Worm (Caenorhabditis elegans) whole organism, L3 larva: Measurements from ENCODE around the gene ZK867.2.

ENCODE experiments used
- aly-2 ChIP-seq: fragments of 150-350 bp; optimal IDR thresholded peaks from 2 replicates; lab custom pipeline; 2014; ENCODE audit warnings: missing biosample characterization, missing genetic modification characterization
- ama-1 ChIP-seq: fragments of 150-350 bp; optimal IDR thresholded peaks from 2 replicates; lab custom pipeline; 2018
- daf-12 ChIP-seq: fragments of 150-350 bp; optimal IDR thresholded peaks from 2 replicates; lab custom pipeline; 2014; ENCODE audit warnings: missing biosample characterization, missing genetic modification reagents, missing genetic modification characterization
- elt-2 ChIP-seq: sonication (generic microtip); optimal IDR thresholded peaks from 2 replicates; lab custom pipeline; 2016; ENCODE audit warnings: missing genetic modification reagents, mild to moderate bottlenecking, missing genetic modification characterization, missing compliant biosample characterization
- elt-3 ChIP-seq, 3 experiments: fragments of 150-350 bp in 1 of 3; sonication (generic microtip) in 2 of 3; optimal IDR thresholded peaks; 2 replicates in 2 of 3; 4 replicates in 1 of 3; lab custom pipeline; 2014 to 2017; ENCODE audit warnings: missing biosample characterization in 3 of 3, missing genetic modification characterization in 3 of 3
- eor-1 ChIP-seq, 2 experiments: fragments of 150-350 bp; optimal IDR thresholded peaks; 2 replicates each; lab custom pipeline; 2014 to 2018; ENCODE audit warnings: missing biosample characterization in 2 of 2, missing genetic modification characterization in 2 of 2
- lin-15B ChIP-seq: fragments of 150-350 bp; optimal IDR thresholded peaks from 2 replicates; lab custom pipeline; 2014; ENCODE audit warnings: missing biosample characterization, missing genetic modification characterization
- mdl-1 ChIP-seq: fragments of 150-350 bp; optimal IDR thresholded peaks from 2 replicates; lab custom pipeline; 2014; ENCODE audit warnings: missing biosample characterization, missing genetic modification characterization
- pha-4 ChIP-seq: fragments of 150-350 bp; optimal IDR thresholded peaks from 2 replicates; lab custom pipeline; 2014; ENCODE audit warnings: missing biosample characterization, missing genetic modification reagents, missing genetic modification characterization
- unc-39 ChIP-seq: sonication (generic microtip); optimal IDR thresholded peaks from 4 replicates; lab custom pipeline; 2017; ENCODE audit warnings: missing biosample characterization, missing genetic modification characterization
- zag-1 ChIP-seq: fragments of 150-350 bp; optimal IDR thresholded peaks from 2 replicates; lab custom pipeline; 2014; ENCODE audit warnings: missing biosample characterization, missing genetic modification characterization
- ztf-4 ChIP-seq: fragments of 150-350 bp; optimal IDR thresholded peaks from 2 replicates; lab custom pipeline; 2014; ENCODE audit warnings: missing biosample characterization, missing genetic modification characterization

DNA sequence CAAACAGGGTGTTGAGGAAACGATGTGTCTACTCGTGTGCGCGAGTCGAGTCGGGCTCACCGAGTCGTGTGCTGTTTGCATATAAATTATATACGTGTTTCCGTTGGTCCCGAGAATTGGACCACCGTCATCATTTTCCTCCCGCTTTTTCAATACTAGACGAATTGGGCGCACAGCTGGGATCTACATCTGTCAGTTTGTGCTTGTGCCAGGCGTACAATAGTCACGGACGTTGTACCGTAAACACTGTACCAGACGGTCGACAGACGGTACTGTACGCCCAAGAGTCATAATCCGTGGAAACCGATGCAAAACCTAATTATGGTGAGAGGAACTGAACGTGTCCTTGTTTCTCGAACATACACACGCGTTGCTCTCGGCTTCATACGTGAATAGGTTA is 2.6 kb downstream of the ZK867.2 start:
- TF ChIP-seq ama-1 (lab: Kevin White, UChicago) (no peak), aly-2 (tag; lab: Kevin White, UChicago) (no peak), elt-3 (tag; optimal IDR thresholded peaks at IDR 0.05; lab: Kevin White, UChicago) (no peak), eor-1 (tag; optimal IDR thresholded peaks at IDR 0.05; lab: Kevin White, UChicago) (no peak), zag-1 (tag; lab: Kevin White, UChicago) (no peak), mdl-1 (tag; lab: Kevin White, UChicago) (no peak), daf-12 (tag; lab: Kevin White, UChicago) (no peak), elt-2 (no peak), unc-39 (tag; lab: Kevin White, UChicago) (no peak), ztf-4 (tag; lab: Kevin White, UChicago) (no peak), pha-4 (no peak), lin-15B (no peak)
